Fruit fly (Drosophila melanogaster) whole organism, pupa: ENCODE results near the gene nxf4.

Experiments
- CG10348 ChIP-seq: fragments of 200-800 bp; sonication (Bioruptor generic); IDR thresholded peaks from 2 replicates; pipeline ENCODE4 v1.3.6; 2022; ENCODE audit warnings: missing biosample characterization, missing genetic modification characterization
- CG12605 ChIP-seq: fragments of 200-800 bp; sonication (Bioruptor generic); IDR thresholded peaks from 2 replicates; pipeline ENCODE4 v1.3.6; 2022; ENCODE audit warnings: missing biosample characterization, missing genetic modification characterization
- CG13204 ChIP-seq: fragments of 200-800 bp; sonication (Bioruptor generic); optimal IDR thresholded peaks from 2 replicates; lab custom pipeline; 2018; ENCODE audit warnings: missing biosample characterization, mild to moderate bottlenecking, missing genetic modification characterization, moderate library complexity
- CG14655 ChIP-seq: fragments of 200-800 bp; sonication (Bioruptor generic); optimal IDR thresholded peaks from 3 replicates; lab custom pipeline; 2017; ENCODE audit warnings: mild to moderate bottlenecking, missing biosample characterization, missing genetic modification reagents, missing genetic modification characterization
- CG15710 ChIP-seq: fragments of 200-800 bp; sonication (Bioruptor generic); optimal IDR thresholded peaks from 2 replicates; lab custom pipeline; 2018; ENCODE audit warnings: missing biosample characterization, mild to moderate bottlenecking, missing genetic modification characterization, moderate library complexity
- CG17806 ChIP-seq: fragments of 200-800 bp; sonication (Bioruptor generic); optimal IDR thresholded peaks from 2 replicates; lab custom pipeline; 2018; ENCODE audit warnings: missing biosample characterization, mild to moderate bottlenecking, missing genetic modification characterization, moderate library complexity
- CG32121 ChIP-seq: fragments of 200-800 bp; sonication (Bioruptor generic); IDR thresholded peaks from 2 replicates; pipeline ENCODE4 v1.3.6; 2022; ENCODE audit warnings: missing biosample characterization, missing genetic modification characterization
- CG34367 ChIP-seq: fragments of 200-800 bp; sonication (Bioruptor generic); optimal IDR thresholded peaks from 2 replicates; lab custom pipeline; 2018; ENCODE audit warnings: missing biosample characterization, mild to moderate bottlenecking, missing genetic modification characterization
- CG4496 ChIP-seq: fragments of 200-800 bp; sonication (Bioruptor generic); IDR thresholded peaks from 3 replicates; pipeline ENCODE4 v1.3.6; 2022; ENCODE audit warnings: missing biosample characterization, missing genetic modification characterization
- CG8159 ChIP-seq: fragments of 200-800 bp; sonication (Bioruptor generic); optimal IDR thresholded peaks from 3 replicates; lab custom pipeline; 2018; ENCODE audit warnings: missing biosample characterization, mild to moderate bottlenecking, missing genetic modification characterization, moderate library complexity
- CG8301 ChIP-seq: fragments of 200-800 bp; sonication (Bioruptor generic); optimal IDR thresholded peaks from 2 replicates; lab custom pipeline; 2018; ENCODE audit warnings: missing biosample characterization, mild to moderate bottlenecking, missing genetic modification characterization
- CG9948 ChIP-seq: fragments of 200-800 bp; sonication (Bioruptor generic); optimal IDR thresholded peaks from 2 replicates; lab custom pipeline; 2018; ENCODE audit warnings: missing biosample characterization, mild to moderate bottlenecking, missing genetic modification characterization, moderate library complexity
- D1 ChIP-seq: fragments of 200-800 bp; sonication (Bioruptor generic); optimal IDR thresholded peaks from 2 replicates; lab custom pipeline; 2018; ENCODE audit warnings: missing biosample characterization, mild to moderate bottlenecking, missing genetic modification characterization, moderate library complexity
- EcR ChIP-seq: fragments of 200-800 bp; sonication (Bioruptor generic); optimal IDR thresholded peaks from 3 replicates; lab custom pipeline; 2019; ENCODE audit warnings: missing biosample characterization, missing genetic modification characterization, mild to moderate bottlenecking, moderate library complexity, missing genetic modification reagents
- Ets98B ChIP-seq: fragments of 200-800 bp; sonication (Bioruptor generic); IDR thresholded peaks from 2 replicates; pipeline ENCODE4 v1.3.6; 2022; ENCODE audit warnings: missing biosample characterization, missing genetic modification characterization
- Pif1A ChIP-seq: fragments of 200-800 bp; sonication (Bioruptor generic); optimal IDR thresholded peaks from 3 replicates; lab custom pipeline; 2016; ENCODE audit warnings: missing biosample characterization, missing genetic modification characterization
- Pif1B ChIP-seq: fragments of 200-800 bp; sonication (Bioruptor generic); optimal IDR thresholded peaks from 3 replicates; lab custom pipeline; 2016; ENCODE audit warnings: missing biosample characterization, missing genetic modification characterization
- Snoo ChIP-seq: fragments of 200-800 bp; sonication (Bioruptor generic); optimal IDR thresholded peaks from 3 replicates; lab custom pipeline; 2017; ENCODE audit warnings: missing biosample characterization, mild to moderate bottlenecking, missing genetic modification characterization, inconsistent platforms
- fd96Ca ChIP-seq: fragments of 200-800 bp; sonication (Bioruptor generic); IDR thresholded peaks from 3 replicates; pipeline ENCODE4 v1.3.6; 2022; ENCODE audit warnings: missing biosample characterization, missing genetic modification characterization
- gl ChIP-seq: fragments of 200-800 bp; sonication (Bioruptor generic); optimal IDR thresholded peaks from 2 replicates; lab custom pipeline; 2018; ENCODE audit warnings: missing biosample characterization, mild to moderate bottlenecking, missing genetic modification characterization
- rn ChIP-seq: fragments of 200-800 bp; sonication (Bioruptor generic); IDR thresholded peaks from 2 replicates; pipeline ENCODE4 v1.3.6; 2022; ENCODE audit warnings: missing biosample characterization, missing genetic modification characterization

nxf4 gene

dm6 chr3R:7344769-7345168, 1.8 kb upstream of the nxf4 start, which contains the start of gene CG31496:
CG31496 (plus strand) TSS chr3R:7345069.
- TF ChIP-seq CG9948 (tag; lab: Kevin White, UChicago) = no peak
- no peak for TF ChIP-seq rn

dm6 chr3R:7349452-7349851, 2.9 kb downstream of the nxf4 start, which contains the start of gene CG43290:
CG43290 (minus strand) TSS chr3R:7349552.
- TF ChIP-seq EcR (GFP tag; lab: Kevin White, UChicago) (no peak), CG14655 (GFP tag; lab: Kevin White, UChicago) (no peak)

- TF ChIP-seq CG14655 (GFP tag; lab: Kevin White, UChicago) (no peak), CG12605 (GFP tag; lab: Robert Waterston, UW) (no peak), CG13204 (GFP tag; lab: Kevin White, UChicago) (no peak), CG17806 (tag; lab: Kevin White, UChicago) (no peak), CG4496 (no peak), CG9948 (tag; lab: Kevin White, UChicago) (no peak), D1 (tag; lab: Kevin White, UChicago) (no peak)
Observed at dm6 chr3R:7362023-7362422, 15.5 kb downstream of the nxf4 start, which contains the start of gene CG17944. CG17944 (minus strand) TSS chr3R:7362123.

- TF ChIP-seq rn (no peak), fd96Ca (GFP tag; lab: Robert Waterston, UW) (no peak), Snoo (tag; lab: Kevin White, UChicago) (no peak), CG8301 (tag; lab: Kevin White, UChicago) (no peak), gl (tag; lab: Kevin White, UChicago) (no peak), EcR (GFP tag; lab: Kevin White, UChicago) (no peak), CG13204 (GFP tag; lab: Kevin White, UChicago) (no peak), CG17806 (tag; lab: Kevin White, UChicago) (no peak), Pif1B (GFP tag; lab: Kevin White, UChicago) (no peak), Ets98B (GFP tag; lab: Robert Waterston, UW) (no peak), CG10348 (no peak), CG8159 (no peak), CG32121 (no peak), CG15710 (no peak), CG9948 (tag; lab: Kevin White, UChicago) (no peak), CG34367 (tag; lab: Kevin White, UChicago) (no peak), D1 (tag; lab: Kevin White, UChicago) (no peak)
Observed at dm6 chr3R:7363673-7364072, 17.1 kb downstream of the nxf4 start, which contains the start of gene Mst84Dd. Mst84Dd (minus strand) TSS chr3R:7363773.

dm6 chr3R:7364573-7364972, 18.0 kb downstream of the nxf4 start, which contains the start of gene Mst84Dc:
Mst84Dc (minus strand) TSS chr3R:7364673.
- TF ChIP-seq CG9948 (tag; lab: Kevin White, UChicago) = no peak
- TF ChIP-seq Pif1A (GFP tag; lab: Kevin White, UChicago) = no peak
- no peak for TF ChIP-seq CG8301 (tag; lab: Kevin White, UChicago)
- TF ChIP-seq CG14655 (GFP tag; lab: Kevin White, UChicago) = no peak
- TF ChIP-seq fd96Ca (GFP tag; lab: Robert Waterston, UW) = no peak
- TF ChIP-seq CG10348 = no peak
- no peak for TF ChIP-seq CG8159
- TF ChIP-seq D1 (tag; lab: Kevin White, UChicago) = no peak
- no peak for TF ChIP-seq CG17806 (tag; lab: Kevin White, UChicago)
- no peak for TF ChIP-seq Ets98B (GFP tag; lab: Robert Waterston, UW)
- TF ChIP-seq CG32121 = no peak
- TF ChIP-seq CG13204 (GFP tag; lab: Kevin White, UChicago) = no peak
- TF ChIP-seq gl (tag; lab: Kevin White, UChicago) = no peak
- TF ChIP-seq rn = no peak
- TF ChIP-seq CG4496 = no peak
- no peak for TF ChIP-seq EcR (GFP tag; lab: Kevin White, UChicago)
- TF ChIP-seq CG12605 (GFP tag; lab: Robert Waterston, UW) = no peak
- TF ChIP-seq CG15710 = no peak
- no peak for TF ChIP-seq Pif1B (GFP tag; lab: Kevin White, UChicago)
- TF ChIP-seq Snoo (tag; lab: Kevin White, UChicago) = no peak

DNA sequence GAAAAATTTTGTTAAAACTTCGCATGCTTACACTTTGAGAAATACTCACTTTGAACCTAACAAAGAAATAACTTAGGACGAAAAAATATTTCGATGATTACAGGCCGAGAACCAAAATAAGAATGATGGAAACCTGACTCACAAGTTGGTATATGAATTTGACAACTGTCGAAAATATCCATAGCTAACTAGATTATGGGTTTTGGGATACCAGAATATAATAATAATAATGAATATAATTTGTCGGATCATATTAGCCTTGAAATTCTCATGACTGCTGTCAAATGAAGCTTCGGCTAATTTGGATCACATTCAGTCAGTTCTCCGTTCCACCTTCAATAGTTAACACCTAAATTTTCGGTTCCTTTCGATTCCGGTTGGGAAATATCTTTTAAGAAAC, 19.0 kb downstream of the nxf4 start, which contains the start of the genes Mst84Db and Mst84Da:
Gene Mst84Db, minus strand, starts transcription at position 101 of the 400 bp plus-strand sequence.
Gene Mst84Da, plus strand, starts transcription at position 324 of the 400 bp plus-strand sequence.
- TF ChIP-seq CG32121 = no peak
- TF ChIP-seq CG10348 = no peak
- no peak for TF ChIP-seq D1 (tag; lab: Kevin White, UChicago)
- no peak for TF ChIP-seq CG15710
- no peak for TF ChIP-seq CG8301 (tag; lab: Kevin White, UChicago)
- no peak for TF ChIP-seq CG4496
- no peak for TF ChIP-seq CG17806 (tag; lab: Kevin White, UChicago)
- TF ChIP-seq CG8159 = no peak
- no peak for TF ChIP-seq EcR (GFP tag; lab: Kevin White, UChicago)

DNA sequence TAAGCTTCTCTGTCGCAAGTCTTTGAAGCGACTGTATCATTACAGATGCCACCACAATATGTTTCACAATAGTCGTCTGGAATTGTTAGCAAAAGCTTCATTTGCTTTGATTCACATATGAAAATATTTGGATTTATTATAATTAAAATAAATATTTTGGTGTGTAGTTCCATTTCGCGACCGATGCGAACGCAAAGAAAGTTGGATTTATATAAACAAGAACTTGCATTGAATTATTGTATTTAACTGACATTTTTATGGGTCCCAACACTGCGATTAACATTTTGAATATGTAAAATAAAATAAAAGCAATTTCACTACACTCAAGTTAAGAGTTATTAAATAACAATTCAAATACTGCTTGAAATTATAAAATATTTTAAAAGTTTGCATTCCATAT, 22.7 kb downstream of the nxf4 start, which contains the start of gene MstProx:
Gene MstProx, minus strand, starts transcription at position 101 of the 400 bp plus-strand sequence.
- TF ChIP-seq EcR (GFP tag; lab: Kevin White, UChicago) = no peak
- TF ChIP-seq, all 21 proteins: peak for 0
